Worm (Caenorhabditis elegans): ENCODE measurements around the gene C48B4.8.

- TF ChIP-seq nhr-28 (tag; optimal IDR thresholded peaks at IDR 0.05) (no peak), mep-1 (tag; optimal IDR thresholded peaks at IDR 0.05) (no peak), ama-1 (optimal IDR thresholded peaks at IDR 0.05) (no peak), unc-130 (tag; optimal IDR thresholded peaks at IDR 0.05) (no peak), fos-1 (tag; optimal IDR thresholded peaks at IDR 0.05) (no peak), ceh-90 (tag; optimal IDR thresholded peaks at IDR 0.05) (no peak), nhr-90 (tag; optimal IDR thresholded peaks at IDR 0.05; ENCODE audit: poor library complexity) (no peak), tbx-2 (tag; optimal IDR thresholded peaks at IDR 0.05) (no peak), unc-86 (tag; optimal IDR thresholded peaks at IDR 0.05) (no peak), pax-3 (tag; optimal IDR thresholded peaks at IDR 0.05) (no peak)
Measured at ce11 chrIII:9544125-9544524, 16.9 kb downstream of the C48B4.8 start, which contains the start of gene ZK1098.9.
